Worm (Caenorhabditis elegans) whole organism, L4/young adult: ENCODE data around the gene malt-1.
"Not testable (repeated sequence)": the region's sequence is repeated elsewhere in the genome, so short reads cannot be mapped to it uniquely, and the experiment has no call there.

ENCODE experiments used
- W03F9.2 ChIP-seq: fragments of 150-350 bp; optimal IDR thresholded peaks from 2 replicates; lab custom pipeline; 2014; ENCODE audit warnings: missing biosample characterization, missing genetic modification characterization
- dao-5 ChIP-seq: sonication (generic microtip); optimal IDR thresholded peaks from 2 replicates; lab custom pipeline; 2016; ENCODE audit warnings: missing genotype, missing genetic modification characterization, moderate library complexity, missing compliant biosample characterization
- him-1 ChIP-seq: sonication (generic microtip); optimal IDR thresholded peaks from 2 replicates; lab custom pipeline; 2016; ENCODE audit warnings: missing genotype, missing genetic modification reagents, missing genetic modification characterization, missing compliant biosample characterization

malt-1 gene

ce11 chrII:6908689-6909088, 42.4 kb downstream of the malt-1 start:
- TF ChIP-seq him-1 (tag; lab: Kevin White, UChicago) (no peak), W03F9.2 (no peak), dao-5 (tag; lab: Kevin White, UChicago) (no peak)

- not testable (repeated sequence) for TF ChIP-seq him-1 (tag; lab: Kevin White, UChicago); dao-5 (tag; lab: Kevin White, UChicago); W03F9.2
These were observed 43.4 kb downstream of the malt-1 start, which contains the start of gene B0252.3 for ce11 chrII:6907657-6908056. Gene B0252.3, minus strand, starts transcription at chrII:6907757.

ce11 chrII:6901795-6902194, 49.3 kb downstream of the malt-1 start, which contains the start of gene psmd-9:
Gene psmd-9, plus strand, starts transcription at chrII:6902095.
- TF ChIP-seq W03F9.2, result no peak
- TF ChIP-seq dao-5 (tag; lab: Kevin White, UChicago), result no peak
- TF ChIP-seq him-1 (tag; lab: Kevin White, UChicago), result no peak

- TF ChIP-seq dao-5 (tag; lab: Kevin White, UChicago), result no peak
- TF ChIP-seq him-1 (tag; lab: Kevin White, UChicago), result no peak
- TF ChIP-seq W03F9.2, result no peak
These were observed 50.4 kb downstream of the malt-1 start for ce11 chrII:6900708-6901107.

ce11 chrII:6898017-6898779, 52.9 kb downstream of the malt-1 start, which contains the start of gene hrpl-1:
Gene hrpl-1, plus strand, starts transcription at chrII:6898729.
- TF ChIP-seq W03F9.2, result no peak
